Fruit fly (Drosophila melanogaster): ENCODE results near the gene TwdlE.

dm6 chr2L:7898581-7898980 is 37.9 kb upstream of the TwdlE start:
- TF ChIP-seq CG8478 (optimal IDR thresholded peaks at IDR 0.05) (no peak), CTCF (optimal IDR thresholded peaks at IDR 0.05) (no peak)
